Worm (Caenorhabditis elegans) whole organism, midembryonic: ENCODE measurements around the gene C34F6.1.

Source experiments
- T22C8.4 ChIP-seq: fragments of 200-800 bp; sonication (Bioruptor generic); IDR thresholded peaks from 2 replicates; pipeline ENCODE4 v1.3.6; 2022; ENCODE audit warnings: missing genetic modification characterization, missing compliant biosample characterization
- cog-1 ChIP-seq: sonication (generic microtip); optimal IDR thresholded peaks from 2 replicates; lab custom pipeline; 2016; ENCODE audit warnings: missing genetic modification characterization, missing compliant biosample characterization
- flt-1 ChIP-seq: fragments of 200-800 bp; sonication (Bioruptor generic); IDR thresholded peaks from 2 replicates; pipeline ENCODE4 v1.3.6; 2022; ENCODE audit warnings: missing genetic modification characterization, missing compliant biosample characterization
- klf-2 ChIP-seq: fragments of 200-800 bp; sonication (Bioruptor generic); conservative IDR thresholded peaks from 2 replicates; pipeline ENCODE4 v1.3.6; 2022; ENCODE audit warnings: missing genetic modification reagents, missing genetic modification characterization, missing compliant biosample characterization
- med-1 ChIP-seq: sonication (generic microtip); optimal IDR thresholded peaks from 2 replicates; lab custom pipeline; 2017; ENCODE audit warnings: missing genetic modification characterization, mild to moderate bottlenecking, missing compliant biosample characterization, antibody characterized with exemption, missing genetic modification reagents; ENCODE audit not compliant: insufficient read depth
- ref-1 ChIP-seq: fragments of 200-800 bp; sonication (Bioruptor generic); conservative IDR thresholded peaks from 2 replicates; pipeline ENCODE4 v1.3.6; 2022; ENCODE audit warnings: missing genetic modification reagents, missing genetic modification characterization, missing compliant biosample characterization
- tab-1 ChIP-seq: fragments of 200-800 bp; sonication (Bioruptor generic); IDR thresholded peaks from 2 replicates; pipeline ENCODE4 v1.3.6; 2022; ENCODE audit warnings: missing genetic modification characterization, missing compliant biosample characterization
- ztf-23 ChIP-seq: fragments of 200-800 bp; sonication (Bioruptor generic); IDR thresholded peaks from 2 replicates; pipeline ENCODE4 v1.3.6; 2022; ENCODE audit warnings: missing genetic modification reagents, missing genetic modification characterization, missing compliant biosample characterization
- ztf-29 ChIP-seq: fragments of 200-800 bp; sonication (Bioruptor generic); IDR thresholded peaks from 2 replicates; pipeline ENCODE4 v1.3.6; 2022; ENCODE audit warnings: missing genetic modification reagents, missing genetic modification characterization, missing compliant biosample characterization

Gene C34F6.1

DNA sequence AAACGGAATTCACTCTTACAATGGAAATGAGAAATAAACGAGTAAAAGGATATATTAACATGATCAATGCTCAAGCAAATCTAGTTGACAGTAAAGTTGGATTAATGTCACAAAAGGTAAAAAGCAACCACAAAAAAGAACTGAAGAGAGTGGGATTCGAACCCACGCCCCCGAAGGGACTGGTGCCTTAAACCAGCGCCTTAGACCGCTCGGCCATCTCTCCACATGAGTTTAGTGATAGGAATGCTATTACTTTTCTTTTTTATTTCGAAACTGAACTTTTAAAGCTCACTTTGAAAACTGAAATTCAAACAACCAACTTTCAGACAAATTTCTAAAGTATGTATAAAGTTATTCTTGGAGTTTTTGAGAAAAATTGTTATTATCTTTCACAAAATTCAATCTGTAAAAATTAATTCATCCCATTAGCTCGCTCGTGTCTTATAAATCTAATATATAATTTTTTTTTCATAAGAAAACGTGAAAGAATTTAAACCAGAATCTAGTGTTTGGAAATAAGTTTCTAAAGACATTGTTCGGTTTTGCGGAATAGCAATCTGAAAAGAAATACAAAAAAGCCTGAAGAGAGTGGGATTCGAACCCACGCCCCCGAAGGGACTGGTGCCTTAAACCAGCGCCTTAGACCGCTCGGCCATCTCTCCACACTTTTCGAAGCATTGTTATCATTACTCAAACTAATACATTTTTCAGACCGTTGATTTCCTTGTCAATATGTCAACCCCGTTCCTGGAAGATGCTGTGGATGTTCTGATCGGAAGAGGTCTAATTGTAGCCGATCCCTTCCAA, 33.7 kb downstream of the C34F6.1 start:
- TF ChIP-seq T22C8.4 (GFP tag; lab: Robert Waterston, UW) (no peak), ref-1 (GFP tag; lab: Robert Waterston, UW) (no peak), ztf-29 (GFP tag; lab: Robert Waterston, UW) (no peak), klf-2 (GFP tag; lab: Robert Waterston, UW) (no peak), flt-1 (GFP tag; lab: Robert Waterston, UW) (no peak), med-1 (GFP tag; lab: Kevin White, UChicago) (no peak), tab-1 (no peak), cog-1 (tag; lab: Kevin White, UChicago) (no peak), ztf-23 (GFP tag; lab: Robert Waterston, UW) (no peak)

DNA sequence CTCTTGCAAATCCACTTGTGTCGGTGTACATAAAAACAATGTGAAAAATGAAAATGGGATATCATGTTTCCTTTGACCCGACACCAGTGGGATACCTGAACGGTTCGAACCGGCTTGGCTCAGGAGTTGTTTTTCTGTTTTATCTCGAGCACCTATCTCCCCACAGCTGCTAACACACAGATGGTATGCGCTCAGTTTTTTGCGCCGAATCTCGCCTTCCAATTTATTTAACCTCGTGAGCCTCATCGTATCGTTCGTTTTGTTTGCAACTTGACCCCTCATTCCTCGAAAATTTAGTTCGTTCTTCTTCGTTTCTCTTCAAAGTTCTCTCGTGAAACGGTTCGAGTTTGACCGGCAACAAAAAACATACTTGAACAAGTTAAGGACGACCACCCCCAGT, 36.1 kb downstream of the C34F6.1 start, which contains the start of gene C05C9.1:
Gene C05C9.1 (plus strand): TSS at position 301 of the 400 bp plus-strand sequence.
- TF ChIP-seq ztf-23 (GFP tag; lab: Robert Waterston, UW): no peak
- TF ChIP-seq cog-1 (tag; lab: Kevin White, UChicago): no peak
- no peak for TF ChIP-seq med-1 (GFP tag; lab: Kevin White, UChicago)
- TF ChIP-seq klf-2 (GFP tag; lab: Robert Waterston, UW): no peak
- no peak for TF ChIP-seq ztf-29 (GFP tag; lab: Robert Waterston, UW)
- TF ChIP-seq tab-1: no peak
- TF ChIP-seq flt-1 (GFP tag; lab: Robert Waterston, UW): no peak
- TF ChIP-seq T22C8.4 (GFP tag; lab: Robert Waterston, UW): no peak
- no peak for TF ChIP-seq ref-1 (GFP tag; lab: Robert Waterston, UW)

DNA sequence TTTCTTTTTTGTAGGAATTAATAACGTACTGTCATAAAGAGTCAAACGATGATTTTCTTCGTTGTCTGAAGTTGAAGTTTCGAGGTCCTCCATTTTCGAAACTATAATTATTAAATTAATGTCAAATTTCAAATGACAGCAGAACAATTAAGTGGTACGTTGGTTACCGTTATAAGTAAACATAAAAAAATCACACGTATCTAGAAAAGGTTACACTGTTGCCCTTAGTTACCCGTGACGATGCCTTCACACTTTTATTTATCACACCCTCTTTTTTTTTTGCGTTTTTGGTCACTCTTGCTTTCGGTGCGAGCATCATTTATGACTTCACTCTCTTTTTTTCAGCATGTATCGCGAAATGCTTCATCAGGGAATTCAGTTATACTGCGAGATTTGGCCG, 43.9 kb downstream of the C34F6.1 start, which contains the start of the genes C05C9.3 and C05C9.2:
Gene C05C9.3 (minus strand): TSS at position 101 of the 400 bp plus-strand sequence.
Gene C05C9.2 (plus strand): TSS at position 346 of the 400 bp plus-strand sequence.
- no peak for TF ChIP-seq flt-1 (GFP tag; lab: Robert Waterston, UW)

DNA sequence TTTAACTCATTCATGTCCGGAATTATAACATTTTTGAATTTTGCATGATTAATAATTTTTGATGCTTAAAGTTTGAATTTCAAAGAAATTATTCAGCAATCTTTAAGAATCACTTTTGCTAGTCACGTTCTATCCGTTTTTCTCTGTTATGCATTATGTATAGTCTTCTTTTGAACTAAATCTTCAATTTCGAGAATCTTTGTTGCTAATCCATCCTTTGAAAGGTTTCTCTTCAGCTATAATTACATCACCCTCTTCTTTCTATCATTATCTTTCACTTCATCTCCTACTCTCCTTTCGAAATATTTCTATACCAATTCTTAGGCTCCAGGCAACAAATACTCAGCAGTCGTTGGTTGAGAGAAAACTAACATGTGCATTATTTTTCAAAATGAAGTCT, 45.1 kb downstream of the C34F6.1 start:
- TF ChIP-seq ztf-23 (GFP tag; lab: Robert Waterston, UW): no peak
- no peak for TF ChIP-seq klf-2 (GFP tag; lab: Robert Waterston, UW)
- TF ChIP-seq cog-1 (tag; lab: Kevin White, UChicago): no peak
- no peak for TF ChIP-seq tab-1
- no peak for TF ChIP-seq ref-1 (GFP tag; lab: Robert Waterston, UW)
- TF ChIP-seq ztf-29 (GFP tag; lab: Robert Waterston, UW): no peak
- TF ChIP-seq T22C8.4 (GFP tag; lab: Robert Waterston, UW): no peak
- no peak for TF ChIP-seq flt-1 (GFP tag; lab: Robert Waterston, UW)
- TF ChIP-seq med-1 (GFP tag; lab: Kevin White, UChicago): no peak
